Worm (Caenorhabditis elegans): ENCODE data around the gene fbxa-95.

Gene fbxa-95

DNA sequence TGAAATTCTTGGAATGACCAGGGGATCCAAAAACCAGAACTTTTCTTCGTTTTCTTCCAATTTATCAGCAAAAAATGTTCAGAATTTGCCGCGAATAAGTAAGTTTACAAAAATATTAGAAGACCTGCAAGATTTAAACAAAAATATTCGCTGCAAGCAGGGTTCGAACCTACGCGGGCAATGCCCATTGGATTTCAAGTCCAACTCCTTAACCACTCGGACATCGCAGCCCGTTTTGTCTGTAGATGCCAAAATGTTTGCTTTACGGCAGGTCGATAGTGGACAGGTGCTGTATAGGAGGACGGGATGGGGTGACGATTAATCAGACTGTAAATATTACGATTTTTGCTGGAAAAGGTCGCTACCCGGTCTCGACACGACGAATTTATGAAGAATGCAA, 23.5 kb upstream of the fbxa-95 start:
- 0 out of 2 replicates have a peak, but pooled peaks have one; percentile 24 for TF ChIP-seq ref-1 (GFP tag; conservative IDR thresholded peaks at IDR 0.05)
- TF ChIP-seq T22C8.4 (GFP tag; IDR thresholded peaks at IDR 0.05): no peak
- TF ChIP-seq tab-1 (GFP tag; IDR thresholded peaks at IDR 0.05): no peak
- TF ChIP-seq klf-2 (GFP tag; conservative IDR thresholded peaks at IDR 0.05): 0 out of 2 replicates have a peak, but pooled peaks have one; percentile 43
- TF ChIP-seq flt-1 (GFP tag; IDR thresholded peaks at IDR 0.05): peak; percentile 68; the same call in 1 of the 2 replicates

DNA sequence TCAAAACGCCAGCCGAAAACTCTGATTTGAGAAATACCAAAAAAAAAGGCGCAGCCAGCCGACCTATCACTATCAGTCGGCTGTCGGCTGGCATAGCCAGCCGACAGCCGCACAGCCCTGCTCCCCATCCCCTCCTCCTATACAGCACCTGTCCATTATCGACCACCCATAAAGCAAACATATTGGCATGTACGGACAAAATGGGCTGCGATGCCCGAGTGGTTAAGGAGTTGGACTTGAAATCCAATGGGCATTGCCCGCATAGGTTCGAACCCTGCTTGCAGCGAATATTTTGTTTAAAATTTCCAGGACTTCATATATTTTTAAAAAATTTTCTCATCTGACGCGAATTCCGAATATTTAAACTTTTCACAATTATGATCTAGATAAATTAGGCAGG, 20.9 kb upstream of the fbxa-95 start:
- TF ChIP-seq T22C8.4 (GFP tag; IDR thresholded peaks at IDR 0.05) (no peak), ztf-23 (GFP tag; IDR thresholded peaks at IDR 0.05) (0 out of 2 replicates have a peak, but pooled peaks have one; percentile 25), ztf-29 (GFP tag; IDR thresholded peaks at IDR 0.05) (no peak), flt-1 (GFP tag; IDR thresholded peaks at IDR 0.05) (no peak; the same call in 1 of the 2 replicates), med-1 (GFP tag; optimal IDR thresholded peaks at IDR 0.05; ENCODE audit: insufficient read depth) (no peak)

DNA sequence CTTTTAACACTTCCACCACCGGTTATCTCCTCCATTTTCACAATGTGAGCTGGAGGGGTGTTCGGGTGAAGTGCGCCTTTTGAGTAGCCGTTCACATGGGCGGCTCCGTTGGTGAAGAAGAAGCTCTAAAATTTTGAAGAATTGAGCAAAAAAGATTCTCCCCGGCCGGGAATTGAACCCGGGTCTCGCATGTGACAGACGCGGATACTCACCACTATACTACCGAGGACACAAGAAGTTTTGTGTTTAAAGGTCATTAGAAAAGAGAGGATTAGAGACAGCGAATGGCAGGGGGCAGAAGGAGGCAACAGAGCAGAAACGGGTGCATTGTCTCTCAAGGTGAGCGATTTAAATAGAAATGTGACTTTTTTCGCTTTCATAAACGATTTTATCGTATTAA, 19.6 kb upstream of the fbxa-95 start:
- TF ChIP-seq ztf-23 (GFP tag; IDR thresholded peaks at IDR 0.05): peak; percentile 94
- peak; percentile 75 for TF ChIP-seq ref-1 (GFP tag; conservative IDR thresholded peaks at IDR 0.05)
- TF ChIP-seq cog-1 (tag; optimal IDR thresholded peaks at IDR 0.05): peak; percentile 20
- peak; percentile 91 for TF ChIP-seq klf-2 (GFP tag; conservative IDR thresholded peaks at IDR 0.05)
- peak; percentile 81 for TF ChIP-seq ztf-29 (GFP tag; IDR thresholded peaks at IDR 0.05)
- peak; percentile 93 for TF ChIP-seq tab-1 (GFP tag; IDR thresholded peaks at IDR 0.05)
- peak; percentile 95 for TF ChIP-seq flt-1 (GFP tag; IDR thresholded peaks at IDR 0.05)
- TF ChIP-seq med-1 (GFP tag; optimal IDR thresholded peaks at IDR 0.05; ENCODE audit: insufficient read depth): peak; percentile 53
- TF ChIP-seq T22C8.4 (GFP tag; IDR thresholded peaks at IDR 0.05): peak; percentile 89

DNA sequence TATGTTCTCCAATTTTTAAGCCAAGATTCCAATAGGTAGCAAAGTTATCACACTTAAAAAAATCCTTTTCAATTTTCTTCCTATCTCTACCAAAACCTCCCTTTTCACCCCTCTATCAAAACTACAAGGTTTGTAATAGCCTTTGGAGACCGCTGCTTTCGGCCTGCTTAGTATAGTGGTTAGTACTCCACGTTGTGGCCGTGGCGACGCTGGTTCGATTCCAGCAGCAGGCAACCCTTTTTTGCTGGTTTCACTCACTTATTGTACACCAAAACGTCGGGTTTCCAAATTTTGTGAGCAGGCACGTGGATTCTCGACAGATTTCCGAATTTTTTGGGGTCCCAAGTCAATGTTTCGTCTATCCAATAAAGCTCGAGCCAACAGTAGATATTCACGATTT, 17.4 kb upstream of the fbxa-95 start:
- no peak for TF ChIP-seq cog-1 (tag; optimal IDR thresholded peaks at IDR 0.05)
- TF ChIP-seq klf-2 (GFP tag; conservative IDR thresholded peaks at IDR 0.05): peak; percentile 50; the same call in 1 of the 2 replicates
- peak; percentile 73 for TF ChIP-seq ztf-23 (GFP tag; IDR thresholded peaks at IDR 0.05)
- TF ChIP-seq ref-1 (GFP tag; conservative IDR thresholded peaks at IDR 0.05): no peak
- TF ChIP-seq ztf-29 (GFP tag; IDR thresholded peaks at IDR 0.05): peak; percentile 55; the same call in 1 of the 2 replicates
- TF ChIP-seq tab-1 (GFP tag; IDR thresholded peaks at IDR 0.05): peak; percentile 81
- TF ChIP-seq T22C8.4 (GFP tag; IDR thresholded peaks at IDR 0.05): no peak
- TF ChIP-seq med-1 (GFP tag; optimal IDR thresholded peaks at IDR 0.05; ENCODE audit: insufficient read depth): no peak
- TF ChIP-seq flt-1 (GFP tag; IDR thresholded peaks at IDR 0.05): peak; percentile 86

DNA sequence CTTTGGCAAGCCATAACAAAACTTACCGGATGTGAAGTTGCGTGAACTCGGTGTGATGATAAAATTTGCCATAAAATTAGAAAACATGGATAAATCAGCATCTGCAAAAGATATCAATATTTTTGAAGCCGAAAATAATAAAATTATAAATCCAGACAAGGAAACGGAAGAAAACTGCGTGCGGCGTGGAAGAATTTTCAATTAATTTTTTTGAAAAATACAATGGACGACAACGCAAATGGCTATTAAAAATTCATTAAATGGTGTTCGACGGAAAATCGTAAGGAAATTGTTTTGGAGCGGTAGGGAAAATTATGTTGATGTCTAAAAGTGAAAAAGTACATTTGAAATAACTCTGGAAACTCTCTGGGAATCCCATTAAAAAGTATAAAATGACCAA, 12.2 kb upstream of the fbxa-95 start, which contains the start of gene acr-18:
Gene acr-18 (minus strand): TSS at position 101 of the 400 bp plus-strand sequence.
- TF ChIP-seq flt-1 (GFP tag; IDR thresholded peaks at IDR 0.05): no peak
- TF ChIP-seq klf-2 (GFP tag; conservative IDR thresholded peaks at IDR 0.05): no peak
- no peak for TF ChIP-seq ref-1 (GFP tag; conservative IDR thresholded peaks at IDR 0.05)
- TF ChIP-seq med-1 (GFP tag; optimal IDR thresholded peaks at IDR 0.05; ENCODE audit: insufficient read depth): no peak
- no peak for TF ChIP-seq tab-1 (GFP tag; IDR thresholded peaks at IDR 0.05)
- TF ChIP-seq T22C8.4 (GFP tag; IDR thresholded peaks at IDR 0.05): no peak
- TF ChIP-seq ztf-29 (GFP tag; IDR thresholded peaks at IDR 0.05): no peak
- TF ChIP-seq cog-1 (tag; optimal IDR thresholded peaks at IDR 0.05): no peak
- TF ChIP-seq ztf-23 (GFP tag; IDR thresholded peaks at IDR 0.05): no peak

DNA sequence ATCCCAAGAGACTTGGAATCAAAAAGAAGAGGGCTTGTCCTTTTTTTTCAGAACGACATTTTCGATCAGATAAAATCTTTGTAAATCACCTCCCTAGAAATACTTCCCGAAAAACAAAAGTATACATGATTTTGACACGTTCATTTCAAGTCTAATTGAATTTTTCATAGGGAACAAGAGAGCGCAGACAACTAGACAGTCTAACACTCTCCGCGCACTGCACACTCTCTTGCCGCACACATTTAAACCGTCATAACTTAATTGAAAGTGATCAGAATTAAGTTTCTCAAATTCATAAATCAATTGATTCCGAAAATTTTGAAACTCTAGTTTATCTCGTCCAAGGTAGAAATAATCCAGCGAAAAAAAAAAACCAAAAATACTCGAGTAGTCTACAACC, 11.5 kb upstream of the fbxa-95 start:
- TF ChIP-seq med-1 (GFP tag; optimal IDR thresholded peaks at IDR 0.05; ENCODE audit: insufficient read depth): no peak
- no peak for TF ChIP-seq flt-1 (GFP tag; IDR thresholded peaks at IDR 0.05)
- TF ChIP-seq ref-1 (GFP tag; conservative IDR thresholded peaks at IDR 0.05): no peak
- TF ChIP-seq klf-2 (GFP tag; conservative IDR thresholded peaks at IDR 0.05): no peak

DNA sequence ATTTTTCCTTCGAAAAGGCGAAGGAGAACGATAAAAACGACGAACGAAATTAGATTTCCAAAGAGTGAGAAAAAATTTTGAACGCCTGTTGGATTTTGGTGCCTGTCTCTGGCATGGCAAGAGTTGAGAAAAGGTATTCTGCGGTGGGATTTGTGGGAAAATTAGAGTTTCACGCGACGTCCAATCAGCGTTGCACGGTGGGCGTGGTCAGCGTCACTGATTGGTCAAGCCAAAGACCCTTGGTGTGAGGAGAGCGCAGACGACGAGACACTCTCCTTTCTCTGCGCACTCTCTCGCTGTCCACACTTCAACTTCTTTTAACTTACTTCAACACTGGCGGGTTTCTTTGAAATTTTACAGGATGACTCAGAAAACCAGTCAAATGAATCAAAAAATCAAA, 8.7 kb upstream of the fbxa-95 start:
- TF ChIP-seq tab-1 (GFP tag; IDR thresholded peaks at IDR 0.05): no peak
- TF ChIP-seq ztf-23 (GFP tag; IDR thresholded peaks at IDR 0.05): no peak
- no peak for TF ChIP-seq flt-1 (GFP tag; IDR thresholded peaks at IDR 0.05)
- TF ChIP-seq ref-1 (GFP tag; conservative IDR thresholded peaks at IDR 0.05): no peak
- TF ChIP-seq med-1 (GFP tag; optimal IDR thresholded peaks at IDR 0.05; ENCODE audit: insufficient read depth): no peak
- no peak for TF ChIP-seq klf-2 (GFP tag; conservative IDR thresholded peaks at IDR 0.05)
- no peak for TF ChIP-seq cog-1 (tag; optimal IDR thresholded peaks at IDR 0.05)

DNA sequence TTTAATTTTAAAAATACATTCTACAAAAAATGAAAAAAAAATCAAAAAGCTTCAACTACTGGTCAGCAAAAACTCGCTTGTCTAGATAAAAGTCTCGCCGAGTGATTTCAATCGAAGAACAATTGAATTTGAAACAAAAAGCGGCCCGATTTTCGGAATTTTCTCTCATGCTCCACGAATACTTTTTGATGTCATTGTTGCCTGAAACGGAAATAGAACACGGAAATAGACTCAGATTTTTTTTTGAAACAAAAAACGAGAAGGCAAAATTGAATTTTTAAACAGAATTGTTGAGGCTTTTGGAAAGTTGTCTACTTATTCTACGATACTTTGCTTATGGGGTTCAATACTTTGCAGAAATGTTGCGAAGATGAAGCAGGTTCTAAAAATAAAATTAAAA, 7.8 kb upstream of the fbxa-95 start:
- TF ChIP-seq klf-2 (GFP tag; conservative IDR thresholded peaks at IDR 0.05): no peak
- no peak for TF ChIP-seq flt-1 (GFP tag; IDR thresholded peaks at IDR 0.05)
- no peak for TF ChIP-seq ztf-23 (GFP tag; IDR thresholded peaks at IDR 0.05)
- TF ChIP-seq tab-1 (GFP tag; IDR thresholded peaks at IDR 0.05): no peak
- TF ChIP-seq med-1 (GFP tag; optimal IDR thresholded peaks at IDR 0.05; ENCODE audit: insufficient read depth): no peak
- TF ChIP-seq ref-1 (GFP tag; conservative IDR thresholded peaks at IDR 0.05): no peak
- TF ChIP-seq T22C8.4 (GFP tag; IDR thresholded peaks at IDR 0.05): no peak
- TF ChIP-seq ztf-29 (GFP tag; IDR thresholded peaks at IDR 0.05): no peak
- TF ChIP-seq cog-1 (tag; optimal IDR thresholded peaks at IDR 0.05): no peak

DNA sequence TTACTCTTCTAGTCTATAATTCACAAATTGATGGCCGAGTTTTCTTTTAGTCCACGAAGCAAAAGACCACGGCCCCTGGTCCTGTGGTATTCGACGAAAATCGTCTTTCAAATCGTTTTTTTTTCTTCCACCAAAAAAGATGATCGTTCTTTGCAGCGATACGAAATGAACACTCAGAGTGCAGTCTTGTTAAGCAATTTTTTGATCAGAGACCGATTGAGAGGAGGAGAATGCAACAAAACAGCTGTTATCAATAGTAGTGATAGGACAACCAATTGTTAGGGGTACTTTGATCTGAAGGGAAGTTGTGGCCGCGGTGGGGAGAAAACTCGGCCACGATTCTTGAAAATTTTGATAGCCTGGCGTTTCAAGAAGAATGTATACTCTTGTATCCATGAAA, 7.3 kb upstream of the fbxa-95 start:
- TF ChIP-seq med-1 (GFP tag; optimal IDR thresholded peaks at IDR 0.05; ENCODE audit: insufficient read depth): no peak
- TF ChIP-seq flt-1 (GFP tag; IDR thresholded peaks at IDR 0.05): no peak
- TF ChIP-seq ztf-23 (GFP tag; IDR thresholded peaks at IDR 0.05): no peak
- no peak for TF ChIP-seq tab-1 (GFP tag; IDR thresholded peaks at IDR 0.05)
- no peak for TF ChIP-seq ztf-29 (GFP tag; IDR thresholded peaks at IDR 0.05)
- TF ChIP-seq T22C8.4 (GFP tag; IDR thresholded peaks at IDR 0.05): no peak
- no peak for TF ChIP-seq klf-2 (GFP tag; conservative IDR thresholded peaks at IDR 0.05)
- no peak for TF ChIP-seq cog-1 (tag; optimal IDR thresholded peaks at IDR 0.05)
- no peak for TF ChIP-seq ref-1 (GFP tag; conservative IDR thresholded peaks at IDR 0.05)

DNA sequence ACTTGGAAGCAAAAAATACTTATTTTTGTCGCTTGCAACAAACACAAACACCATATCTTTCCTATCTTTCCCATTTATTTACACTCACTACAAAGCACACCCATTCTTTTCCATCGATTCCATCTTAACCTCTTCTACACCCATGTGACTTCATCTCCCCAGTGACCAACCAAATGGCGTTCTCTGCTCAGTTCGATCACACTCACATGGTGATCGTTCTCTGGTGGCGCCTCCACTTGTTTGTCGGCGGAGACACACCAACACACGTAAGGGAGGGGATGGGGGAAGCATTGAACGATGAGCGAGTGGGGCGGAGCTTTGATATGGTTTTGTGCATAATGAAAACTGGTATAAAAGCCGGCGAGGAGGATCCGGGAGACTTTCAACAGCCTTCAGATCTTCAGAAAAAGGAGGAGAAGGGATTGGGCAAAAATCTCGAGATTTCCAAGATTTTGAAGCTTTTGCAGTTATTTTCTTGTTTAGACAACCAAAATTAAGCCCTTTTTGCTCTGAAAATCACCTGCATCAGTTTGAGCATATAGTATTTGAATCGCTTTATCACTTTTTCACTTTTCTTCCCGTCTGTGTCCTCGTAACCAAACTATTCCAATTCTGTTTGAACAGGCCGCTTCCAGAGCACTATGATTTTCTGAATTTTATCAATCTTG, 4.6 kb upstream of the fbxa-95 start:
- TF ChIP-seq ref-1 (GFP tag; conservative IDR thresholded peaks at IDR 0.05) (no peak), klf-2 (GFP tag; conservative IDR thresholded peaks at IDR 0.05) (no peak), flt-1 (GFP tag; IDR thresholded peaks at IDR 0.05) (no peak), ztf-29 (GFP tag; IDR thresholded peaks at IDR 0.05) (no peak), cog-1 (tag; optimal IDR thresholded peaks at IDR 0.05) (no peak), tab-1 (GFP tag; IDR thresholded peaks at IDR 0.05) (no peak), med-1 (GFP tag; optimal IDR thresholded peaks at IDR 0.05; ENCODE audit: insufficient read depth) (no peak), ztf-23 (GFP tag; IDR thresholded peaks at IDR 0.05) (no peak), T22C8.4 (GFP tag; IDR thresholded peaks at IDR 0.05) (no peak)

Data from whole organism, midembryonic.